Fruit fly (Drosophila melanogaster): Measurements from ENCODE around the gene b.

- TF ChIP-seq usp (GFP tag; optimal IDR thresholded peaks at IDR 0.05) (no peak), CG8478 (optimal IDR thresholded peaks at IDR 0.05) (no peak)
Measured at dm6 chr2L:13837579-13837978, 16.5 kb downstream of the b start.
